Worm (Caenorhabditis elegans) whole organism, L4 larva: Measurements from ENCODE around the gene tbb-4.

Experiments used
- D1046.2 ChIP-seq: fragments of 200-800 bp; sonication (Bioruptor generic); IDR thresholded peaks from 2 replicates; pipeline ENCODE4 v1.3.6; 2022; ENCODE audit warnings: missing genetic modification characterization, missing compliant biosample characterization
- R02D3.7 ChIP-seq: fragments of 150-350 bp; sonication (generic microtip); optimal IDR thresholded peaks from 3 replicates; lab custom pipeline; 2014; ENCODE audit warnings: missing biosample characterization, missing genetic modification characterization
- T26A8.4 ChIP-seq: fragments of 200-800 bp; sonication (Bioruptor generic); IDR thresholded peaks from 2 replicates; pipeline ENCODE4 v1.3.6; 2022; ENCODE audit warnings: missing genetic modification characterization, missing compliant biosample characterization
- Y105C5A.15 ChIP-seq: fragments of 200-800 bp; sonication (Bioruptor generic); IDR thresholded peaks from 2 replicates; pipeline ENCODE4 v1.3.6; 2022; ENCODE audit warnings: missing genetic modification characterization, missing compliant biosample characterization
- Y5F2A.4 ChIP-seq: fragments of 200-800 bp; sonication (Bioruptor generic); optimal IDR thresholded peaks from 2 replicates; lab custom pipeline; 2018; ENCODE audit warnings: mild to moderate bottlenecking, missing genetic modification characterization, missing compliant biosample characterization
- aha-1 ChIP-seq: fragments of 150-350 bp; peaks from one replicate; lab custom pipeline; 2014; ENCODE audit warnings: missing biosample characterization, missing genetic modification characterization
- ama-1 ChIP-seq: fragments of 150-350 bp; optimal IDR thresholded peaks from 2 replicates; lab custom pipeline; 2014; ENCODE audit warnings: inconsistent platforms, mixed read lengths
- arid-1 ChIP-seq: fragments of 200-800 bp; sonication (Bioruptor generic); conservative IDR thresholded peaks from 2 replicates; pipeline ENCODE4 v1.3.6; 2022; ENCODE audit warnings: missing genetic modification reagents, missing genetic modification characterization, missing compliant biosample characterization
- ceh-44 ChIP-seq: fragments of 200-800 bp; sonication (Bioruptor generic); IDR thresholded peaks from 2 replicates; pipeline ENCODE4 v1.3.6; 2022; ENCODE audit warnings: missing genetic modification reagents, missing genetic modification characterization, missing compliant biosample characterization
- ceh-62 ChIP-seq: sonication (generic microtip); optimal IDR thresholded peaks from 2 replicates; lab custom pipeline; 2017; ENCODE audit warnings: missing biosample characterization, missing genetic modification characterization
- ceh-82 ChIP-seq: sonication (generic microtip); optimal IDR thresholded peaks from 2 replicates; lab custom pipeline; 2017; ENCODE audit warnings: missing biosample characterization, missing genetic modification characterization
- fos-1 ChIP-seq: fragments of 150-350 bp; optimal IDR thresholded peaks from 2 replicates; lab custom pipeline; 2014; ENCODE audit warnings: missing biosample characterization, missing genetic modification characterization
- hif-1 ChIP-seq, 2 experiments: sonication (generic microtip); optimal IDR thresholded peaks; 2 replicates each; lab custom pipeline; 2016 to 2017; ENCODE audit warnings: missing compliant biosample characterization in 2 of 2, missing genetic modification characterization in 2 of 2, missing genetic modification reagents in 2 of 2, missing genotype in 2 of 2, mild to moderate bottlenecking in 1 of 2
- hlh-30 ChIP-seq: sonication (generic microtip); optimal IDR thresholded peaks from 2 replicates; lab custom pipeline; 2017; ENCODE audit warnings: antibody characterized with exemption, mild to moderate bottlenecking, missing genetic modification characterization, missing compliant biosample characterization; ENCODE audit not compliant: insufficient read depth
- lin-15B ChIP-seq: fragments of 150-350 bp; sonication (generic microtip); optimal IDR thresholded peaks from 3 replicates; lab custom pipeline; 2014; ENCODE audit warnings: missing biosample characterization, missing genetic modification characterization
- mdl-1 ChIP-seq, 2 experiments: fragments of 150-350 bp in 1 of 2; sonication (generic microtip) in 1 of 2; optimal IDR thresholded peaks; 2 replicates each; lab custom pipeline; 2014 to 2017; ENCODE audit warnings: missing biosample characterization in 2 of 2, missing genetic modification characterization in 2 of 2
- mxl-3 ChIP-seq: fragments of 200-800 bp; sonication (Bioruptor generic); optimal IDR thresholded peaks from 2 replicates; lab custom pipeline; 2018; ENCODE audit warnings: mild to moderate bottlenecking, missing genetic modification characterization, missing compliant biosample characterization
- nhr-11 ChIP-seq: fragments of 150-350 bp; optimal IDR thresholded peaks from 2 replicates; lab custom pipeline; 2014; ENCODE audit warnings: missing biosample characterization, missing genetic modification characterization
- nhr-25 ChIP-seq: sonication (generic microtip); optimal IDR thresholded peaks from 2 replicates; lab custom pipeline; 2017; ENCODE audit warnings: missing genetic modification characterization, mild to moderate bottlenecking, missing compliant biosample characterization, antibody characterized with exemption, moderate library complexity, borderline replicate concordance; ENCODE audit not compliant: insufficient read depth
- nhr-28 ChIP-seq: fragments of 150-350 bp; optimal IDR thresholded peaks from 2 replicates; lab custom pipeline; 2014; ENCODE audit warnings: missing biosample characterization, missing genetic modification characterization
- nhr-6 ChIP-seq: fragments of 150-350 bp; optimal IDR thresholded peaks from 2 replicates; lab custom pipeline; 2014; ENCODE audit warnings: missing biosample characterization, missing genetic modification characterization
- nhr-76 ChIP-seq: fragments of 150-350 bp; optimal IDR thresholded peaks from 2 replicates; lab custom pipeline; 2014; ENCODE audit warnings: missing biosample characterization, missing genetic modification characterization
- pqm-1 ChIP-seq: sonication (generic microtip); optimal IDR thresholded peaks from 2 replicates; lab custom pipeline; 2017; ENCODE audit warnings: missing biosample characterization, missing genetic modification characterization
- rbr-2 ChIP-seq: sonication (generic microtip); optimal IDR thresholded peaks from 2 replicates; lab custom pipeline; 2016; ENCODE audit warnings: missing genotype, missing genetic modification characterization, missing compliant biosample characterization
- saeg-2 ChIP-seq: fragments of 200-800 bp; sonication (Bioruptor generic); IDR thresholded peaks from 2 replicates; pipeline ENCODE4 v1.3.6; 2022; ENCODE audit warnings: missing genetic modification reagents, missing genetic modification characterization, missing compliant biosample characterization
- snpc-1.2 ChIP-seq: fragments of 200-800 bp; sonication (Bioruptor generic); IDR thresholded peaks from 2 replicates; pipeline ENCODE4 v1.3.6; 2022; ENCODE audit warnings: missing genetic modification reagents, missing genetic modification characterization, missing compliant biosample characterization
- snpc-4 ChIP-seq: fragments of 150-350 bp; optimal IDR thresholded peaks from 2 replicates; lab custom pipeline; 2014; ENCODE audit warnings: missing biosample characterization, missing genetic modification characterization
- tag-97 ChIP-seq: fragments of 200-800 bp; sonication (Bioruptor generic); IDR thresholded peaks from 2 replicates; pipeline ENCODE4 v1.3.6; 2022; ENCODE audit warnings: missing genetic modification characterization, missing compliant biosample characterization
- unc-130 ChIP-seq: sonication (generic microtip); optimal IDR thresholded peaks from 2 replicates; lab custom pipeline; 2016; ENCODE audit warnings: missing genetic modification reagents, missing genetic modification characterization, missing compliant biosample characterization
- unc-62 ChIP-seq, 3 experiments: fragments of 150-350 bp in 1 of 3; sonication (generic microtip); optimal IDR thresholded peaks in 2 of 3; peaks in 1 of 3; 1 replicate in 1 of 3; 2 replicates in 2 of 3; lab custom pipeline; 2014 to 2017; ENCODE audit warnings: missing biosample characterization in 3 of 3, missing genetic modification characterization in 3 of 3, missing genetic modification reagents in 3 of 3, missing genotype in 1 of 3
- zag-1 ChIP-seq: fragments of 150-350 bp; optimal IDR thresholded peaks from 2 replicates; lab custom pipeline; 2014; ENCODE audit warnings: missing biosample characterization, missing genetic modification characterization
- zfp-2 ChIP-seq: sonication (generic microtip); optimal IDR thresholded peaks from 2 replicates; lab custom pipeline; 2016; ENCODE audit warnings: mild to moderate bottlenecking, missing genetic modification characterization, missing compliant biosample characterization
- ztf-11 ChIP-seq: fragments of 150-350 bp; optimal IDR thresholded peaks from 2 replicates; lab custom pipeline; 2014; ENCODE audit warnings: missing biosample characterization, missing genetic modification characterization

The tbb-4 gene

DNA sequence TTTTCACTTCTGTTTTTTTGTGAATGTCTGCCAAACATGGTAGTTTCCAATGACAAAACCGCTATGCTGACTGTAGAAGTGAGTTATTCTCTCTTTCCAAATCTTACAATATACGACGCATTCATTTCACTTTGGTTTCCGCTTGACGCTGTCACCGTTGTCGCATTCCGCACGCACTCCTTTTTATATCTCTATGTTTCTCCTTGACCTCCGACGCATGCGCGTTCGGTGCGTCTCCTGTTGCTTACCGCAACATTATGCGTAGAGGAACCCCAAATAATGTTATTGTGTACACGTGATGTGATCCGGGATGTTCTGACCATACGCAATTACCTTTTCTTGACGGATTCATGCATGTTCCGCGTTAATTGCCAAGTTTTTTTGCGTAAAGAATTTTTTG lies 34.7 kb downstream of the tbb-4 start:
- TF ChIP-seq snpc-4 (tag; lab: Kevin White, UChicago) (no peak), nhr-28 (tag; lab: Kevin White, UChicago) (peak; percentile 7), hlh-30 (peak; percentile 32), mxl-3 (GFP tag; lab: Kevin White, UChicago) (peak; percentile 18), Y5F2A.4 (GFP tag; lab: Kevin White, UChicago) (no peak), nhr-25 (peak; percentile 66), saeg-2 (GFP tag; lab: Robert Waterston, UW) (no peak), mdl-1 (tag; optimal IDR thresholded peaks at IDR 0.05; lab: Kevin White, UChicago) (peak in 1 of 2 experiments; percentile 55), lin-15B (tag; lab: Kevin White, UChicago) (no peak)

- TF ChIP-seq unc-62 (GFP tag; optimal IDR thresholded peaks at IDR 0.05 in 1 of 2; lab: Kevin White, UChicago) (peak in 1 of 2 experiments; percentile 63), unc-62 (tag; optimal IDR thresholded peaks at IDR 0.05; lab: Kevin White, UChicago) (no peak), Y105C5A.15 (GFP tag; lab: Robert Waterston, UW) (no peak), aha-1 (tag; lab: Kevin White, UChicago) (peak; percentile 37)
Measured at ce11 chrX:9397401-9397800, 39.3 kb downstream of the tbb-4 start, which contains the start of gene fln-2. Gene fln-2, plus strand, starts transcription at chrX:9397701.

- TF ChIP-seq pqm-1 = no peak
Measured at ce11 chrX:9393750-9394149, 42.9 kb downstream of the tbb-4 start, which contains the start of gene C23F12.9. Gene C23F12.9, plus strand, starts transcription at chrX:9394050.

- TF ChIP-seq tag-97 (GFP tag; lab: Robert Waterston, UW) (no peak), zfp-2 (tag; lab: Kevin White, UChicago) (no peak), ceh-44 (no peak), R02D3.7 (no peak), arid-1 (GFP tag; lab: Robert Waterston, UW) (no peak), ama-1 (lab: Kevin White, UChicago) (no peak), hif-1 (tag; optimal IDR thresholded peaks at IDR 0.05; lab: Kevin White, UChicago) (no peak), nhr-76 (tag; lab: Kevin White, UChicago) (no peak), snpc-1.2 (no peak), zag-1 (tag; lab: Kevin White, UChicago) (no peak), fos-1 (tag; lab: Kevin White, UChicago) (no peak), ztf-11 (tag; lab: Kevin White, UChicago) (no peak), ceh-82 (tag; lab: Kevin White, UChicago) (no peak), D1046.2 (GFP tag; lab: Robert Waterston, UW) (no peak), nhr-6 (tag; lab: Kevin White, UChicago) (no peak), rbr-2 (tag; lab: Kevin White, UChicago) (no peak), nhr-11 (no peak), unc-130 (GFP tag; lab: Kevin White, UChicago) (no peak)
Measured at ce11 chrX:9391345-9391744, 45.3 kb downstream of the tbb-4 start, which contains the start of gene C23F12.3. Gene C23F12.3, plus strand, starts transcription at chrX:9391645.

DNA sequence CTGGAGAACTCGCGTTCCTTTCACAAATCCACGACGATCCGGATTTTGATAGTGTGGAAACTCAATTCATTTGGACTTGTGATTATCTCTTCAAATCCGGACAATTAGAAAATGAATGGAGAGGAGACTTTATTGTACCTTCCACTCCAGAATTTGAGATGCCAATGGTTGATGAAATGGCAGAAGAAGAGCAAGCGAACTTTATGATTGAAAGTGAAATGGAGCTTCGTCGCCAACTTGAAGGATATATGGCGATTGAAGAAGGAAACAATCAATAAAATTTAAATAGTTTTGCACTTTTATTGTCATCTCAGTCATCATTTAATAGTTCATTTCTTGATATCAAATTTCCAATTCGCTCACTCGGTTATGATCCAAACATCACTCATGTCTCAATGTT lies 48.0 kb downstream of the tbb-4 start:
- TF ChIP-seq T26A8.4 (GFP tag; lab: Robert Waterston, UW) = no peak
- peak; percentile 93 for TF ChIP-seq aha-1 (tag; lab: Kevin White, UChicago)

- no peak for TF ChIP-seq nhr-76 (tag; lab: Kevin White, UChicago)
- no peak for TF ChIP-seq ceh-62
Measured at ce11 chrX:9387041-9387440, 49.7 kb downstream of the tbb-4 start, which contains the start of gene C23F12.4. Gene C23F12.4, plus strand, starts transcription at chrX:9387341.
